Fruit fly (Drosophila melanogaster): ENCODE data around the gene CG5078.

- TF ChIP-seq CG6854 (GFP tag; optimal IDR thresholded peaks at IDR 0.05), result no peak
- no peak for TF ChIP-seq svp (GFP tag)
- no peak for TF ChIP-seq salr (GFP tag; optimal IDR thresholded peaks at IDR 0.05)
- TF ChIP-seq CG7368 (GFP tag; optimal IDR thresholded peaks at IDR 0.05), result no peak
- TF ChIP-seq CG1621 (tag; optimal IDR thresholded peaks at IDR 0.05), result no peak
- no peak for TF ChIP-seq Hr4 (GFP tag; optimal IDR thresholded peaks at IDR 0.05)
- no peak for TF ChIP-seq OdsH (GFP tag; optimal IDR thresholded peaks at IDR 0.05)
- TF ChIP-seq esn (GFP tag; optimal IDR thresholded peaks at IDR 0.05), result no peak
Measured at dm6 chr3L:20460383-20460782, 45.4 kb upstream of the CG5078 start, which contains the start of gene mag.
